Fruit fly (Drosophila melanogaster) whole organism, adult: Measurements from ENCODE around the gene CG14102.

Source experiments
- CG1620 ChIP-seq: fragments of 200-800 bp; sonication (Bioruptor generic); optimal IDR thresholded peaks from 2 replicates; lab custom pipeline; 2016; ENCODE audit warnings: missing biosample characterization, missing genetic modification characterization
- CG5204 ChIP-seq: fragments of 200-800 bp; sonication (Bioruptor generic); optimal IDR thresholded peaks from 2 replicates; lab custom pipeline; 2016; ENCODE audit warnings: missing biosample characterization, missing genetic modification characterization
- CG7045 ChIP-seq: fragments of 200-800 bp; sonication (Bioruptor generic); optimal IDR thresholded peaks from 2 replicates; lab custom pipeline; 2017; ENCODE audit warnings: missing biosample characterization, mild to moderate bottlenecking, missing genetic modification characterization
- CG7101 ChIP-seq: fragments of 200-800 bp; sonication (Bioruptor generic); optimal IDR thresholded peaks from 2 replicates; lab custom pipeline; 2018; ENCODE audit warnings: missing biosample characterization, mild to moderate bottlenecking, missing genetic modification characterization, moderate library complexity
- Clk ChIP-seq: fragments of 200-800 bp; sonication (Bioruptor generic); optimal IDR thresholded peaks from 2 replicates; lab custom pipeline; 2017; ENCODE audit warnings: missing biosample characterization, missing genetic modification characterization
- Mnt ChIP-seq: fragments of 200-800 bp; sonication (Bioruptor generic); optimal IDR thresholded peaks from 2 replicates; lab custom pipeline; 2016; ENCODE audit warnings: missing biosample characterization, mild to moderate bottlenecking, missing genetic modification characterization
- cnc ChIP-seq, 2 experiments: fragments of >200 bp; optimal IDR thresholded peaks; 2 replicates each; lab custom pipeline; 2017
- kay ChIP-seq: fragments of 200-800 bp; sonication (Bioruptor generic); peaks from one replicate; lab custom pipeline; 2016; ENCODE audit warnings: missing biosample characterization, missing genetic modification characterization, borderline replicate concordance
- ovo ChIP-seq: fragments of 200-800 bp; sonication (Bioruptor generic); optimal IDR thresholded peaks from 2 replicates; lab custom pipeline; 2016; ENCODE audit warnings: missing biosample characterization, missing genetic modification characterization
- pad ChIP-seq: fragments of 200-800 bp; sonication (Bioruptor generic); optimal IDR thresholded peaks from 3 replicates; lab custom pipeline; 2017; ENCODE audit warnings: missing biosample characterization, missing genetic modification characterization, mild to moderate bottlenecking, moderate library complexity, missing genetic modification reagents
- tj ChIP-seq: fragments of 200-800 bp; sonication (Bioruptor generic); optimal IDR thresholded peaks from 3 replicates; lab custom pipeline; 2017; ENCODE audit warnings: missing biosample characterization, mild to moderate bottlenecking, missing genetic modification characterization, moderate library complexity

DNA sequence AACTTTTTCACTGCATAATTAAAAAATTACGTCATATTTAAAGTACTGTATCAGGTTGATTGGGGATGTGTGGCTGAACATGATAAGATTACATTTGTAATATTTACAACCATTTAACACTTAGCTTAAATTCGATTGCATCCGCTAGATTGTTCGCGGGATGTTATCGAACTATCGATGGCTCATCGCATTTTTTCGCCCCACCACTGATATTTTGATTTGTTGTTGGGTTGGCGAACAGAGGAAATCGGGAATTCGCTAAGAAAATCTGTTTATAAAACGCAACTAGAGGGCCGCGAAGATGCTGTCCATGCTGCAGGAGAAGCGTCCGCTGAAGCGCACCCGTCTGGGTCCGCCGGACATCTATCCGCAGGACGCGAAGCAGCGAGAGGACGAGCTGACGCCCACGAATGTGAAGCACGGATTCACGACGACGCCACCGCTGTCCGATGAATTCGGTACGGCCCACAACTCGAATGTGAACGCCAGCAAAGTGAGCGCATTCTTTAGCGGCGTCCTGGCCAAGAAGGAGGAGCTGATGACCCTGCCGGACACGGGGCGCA, 35.4 kb upstream of the CG14102 start, which contains the start of gene kto:
- TF ChIP-seq kay (no peak), pad (no peak), CG5204 (GFP tag; lab: Kevin White, UChicago) (no peak), CG1620 (GFP tag; lab: Kevin White, UChicago) (no peak), tj (no peak), CG7101 (no peak), CG7045 (GFP tag; lab: Kevin White, UChicago) (no peak), Mnt (GFP tag; lab: Kevin White, UChicago) (no peak), ovo (GFP tag; lab: Kevin White, UChicago) (no peak), Clk (GFP tag; lab: Kevin White, UChicago) (no peak), cnc (optimal IDR thresholded peaks at IDR 0.05; lab: Kevin White, UChicago) (no peak)
